Worm (Caenorhabditis elegans) whole organism, mixed stage, embryonic: Measurements from ENCODE around the gene fkb-4.

ENCODE experiments used
- ceh-83 ChIP-seq: fragments of 200-800 bp; sonication (Bioruptor generic); optimal IDR thresholded peaks from 2 replicates; lab custom pipeline; 2018; ENCODE audit warnings: mild to moderate bottlenecking, missing genetic modification characterization, missing compliant biosample characterization
- nhr-12 ChIP-seq: fragments of 150-350 bp; optimal IDR thresholded peaks from 2 replicates; lab custom pipeline; 2014; ENCODE audit warnings: missing biosample characterization, missing genetic modification characterization

DNA sequence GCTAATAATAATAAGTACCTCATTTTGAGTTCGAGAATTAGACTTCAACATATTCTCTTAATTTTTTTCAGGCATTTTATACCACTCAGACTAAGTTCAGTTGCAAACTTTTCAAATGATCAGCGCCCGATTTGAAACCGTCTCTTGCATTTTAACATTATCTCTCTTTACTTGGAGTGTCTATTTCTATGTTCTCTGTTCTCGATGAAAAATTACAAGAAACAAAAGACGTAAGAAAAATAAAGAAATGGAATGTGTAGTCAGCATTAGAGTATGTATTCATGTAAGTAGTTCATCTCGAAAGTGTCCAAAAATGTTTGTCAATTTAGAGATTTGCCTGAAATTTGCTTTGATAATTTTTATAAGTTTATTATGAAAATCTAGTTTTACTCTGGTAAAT is 13.2 kb upstream of the fkb-4 start, which contains the start of gene ugt-3:
- TF ChIP-seq ceh-83 (GFP tag; lab: Kevin White, UChicago), result no peak
- TF ChIP-seq nhr-12 (tag; lab: Kevin White, UChicago), result no peak
